Worm (Caenorhabditis elegans) whole organism, L1 larva: ENCODE data around the gene mltn-9.

Experiments used
- alr-1 ChIP-seq: fragments of 200-800 bp; sonication (Bioruptor generic); optimal IDR thresholded peaks from 2 replicates; lab custom pipeline; 2018; ENCODE audit warnings: borderline replicate concordance, mild to moderate bottlenecking, missing genetic modification characterization, missing compliant biosample characterization
- ceh-82 ChIP-seq, 3 experiments: fragments of 150-350 bp in 1 of 3; sonication (generic microtip) in 2 of 3; optimal IDR thresholded peaks; 2 replicates each; lab custom pipeline; 2014 to 2017; ENCODE audit warnings: missing biosample characterization in 3 of 3, missing genetic modification characterization in 3 of 3
- fkh-10 ChIP-seq: sonication (generic microtip); optimal IDR thresholded peaks from 2 replicates; lab custom pipeline; 2017; ENCODE audit warnings: missing biosample characterization, missing genetic modification reagents, missing genetic modification characterization

ce11 chrII:14591699-14592098, 24.1 kb upstream of the mltn-9 start, which contains the start of gene C01G12.7:
- no peak for TF ChIP-seq alr-1
- no peak for TF ChIP-seq ceh-82 (tag; optimal IDR thresholded peaks at IDR 0.05; lab: Kevin White, UChicago)
- TF ChIP-seq fkh-10 (GFP tag; lab: Kevin White, UChicago): no peak
